Worm (Caenorhabditis elegans) whole organism, young adult: ENCODE data around the gene B0334.20.
A peak's percentile ranks its signal among the peaks of the same experiment; 100 is the strongest.
"Not testable (repeated sequence)": the region's sequence is repeated elsewhere in the genome, so short reads cannot be mapped to it uniquely, and the experiment has no call there.

Source experiments
- D2030.7 ChIP-seq: fragments of 200-800 bp; sonication (Bioruptor generic); IDR thresholded peaks from 2 replicates; pipeline ENCODE4 v1.3.6; 2022; ENCODE audit warnings: missing genetic modification reagents, missing genetic modification characterization, missing compliant biosample characterization
- F33H1.4 ChIP-seq: fragments of 200-800 bp; sonication (Bioruptor generic); IDR thresholded peaks from 2 replicates; pipeline ENCODE4 v1.3.6; 2022; ENCODE audit warnings: missing genetic modification reagents, missing genetic modification characterization, missing compliant biosample characterization
- F39B2.1 ChIP-seq: fragments of 200-800 bp; sonication (Bioruptor generic); IDR thresholded peaks from 2 replicates; pipeline ENCODE4 v1.3.6; 2022; ENCODE audit warnings: missing genetic modification reagents, missing genetic modification characterization, missing compliant biosample characterization
- F55B11.4 ChIP-seq: sonication (generic microtip); optimal IDR thresholded peaks from 2 replicates; lab custom pipeline; 2016; ENCODE audit warnings: missing compliant biosample characterization, missing genetic modification characterization, borderline replicate concordance; ENCODE audit not compliant: insufficient read depth
- F57C9.4 ChIP-seq: sonication (generic microtip); optimal IDR thresholded peaks from 2 replicates; lab custom pipeline; 2017; ENCODE audit warnings: mild to moderate bottlenecking, missing genetic modification characterization, missing compliant biosample characterization
- Y67H2A.10 ChIP-seq: fragments of 200-800 bp; sonication (Bioruptor generic); conservative IDR thresholded peaks from 2 replicates; pipeline ENCODE4 v1.3.6; 2022; ENCODE audit warnings: missing genetic modification reagents, missing genetic modification characterization, missing compliant biosample characterization
- Y79H2A.3 ChIP-seq: fragments of 200-800 bp; sonication (Bioruptor generic); conservative IDR thresholded peaks from 2 replicates; pipeline ENCODE4 v1.3.6; 2022; ENCODE audit warnings: missing genetic modification reagents, missing genetic modification characterization, missing compliant biosample characterization
- Y95B8A.8 ChIP-seq: fragments of 200-800 bp; sonication (Bioruptor generic); IDR thresholded peaks from 2 replicates; pipeline ENCODE4 v1.3.6; 2022; ENCODE audit warnings: missing genetic modification reagents, missing genetic modification characterization, missing compliant biosample characterization
- ZK185.1 ChIP-seq: sonication (generic microtip); optimal IDR thresholded peaks from 2 replicates; lab custom pipeline; 2016; ENCODE audit warnings: mild to moderate bottlenecking, missing genetic modification characterization, missing compliant biosample characterization; ENCODE audit not compliant: poor library complexity, severe bottlenecking
- akir-1 ChIP-seq: fragments of 200-800 bp; sonication (Bioruptor generic); optimal IDR thresholded peaks from 2 replicates; lab custom pipeline; 2018; ENCODE audit warnings: mild to moderate bottlenecking, missing genetic modification characterization, moderate library complexity, missing compliant biosample characterization
- aptf-2 ChIP-seq: fragments of 200-800 bp; sonication (Bioruptor generic); conservative IDR thresholded peaks from 2 replicates; pipeline ENCODE4 v1.3.6; 2022; ENCODE audit warnings: missing genetic modification reagents, missing genetic modification characterization, missing compliant biosample characterization
- attf-3 ChIP-seq: fragments of 200-800 bp; sonication (Bioruptor generic); conservative IDR thresholded peaks from 2 replicates; pipeline ENCODE4 v1.3.6; 2022; ENCODE audit warnings: missing genetic modification reagents, missing genetic modification characterization, missing compliant biosample characterization
- attf-6 ChIP-seq: fragments of 200-800 bp; sonication (Bioruptor generic); IDR thresholded peaks from 2 replicates; pipeline ENCODE4 v1.3.6; 2022; ENCODE audit warnings: missing genetic modification reagents, missing genetic modification characterization, missing compliant biosample characterization
- cebp-1 ChIP-seq, 2 experiments: fragments of 200-800 bp in 1 of 2; sonication (Bioruptor generic) in 1 of 2; sonication (generic microtip) in 1 of 2; IDR thresholded peaks in 1 of 2; optimal IDR thresholded peaks in 1 of 2; 2 replicates each; pipeline versions ENCODE4 v1.3.6 to Lab custom; 2017 to 2022; ENCODE audit warnings: missing compliant biosample characterization in 2 of 2, missing genetic modification characterization in 2 of 2, mild to moderate bottlenecking in 1 of 2, missing genetic modification reagents in 1 of 2, moderate library complexity in 1 of 2
- cebp-2 ChIP-seq: fragments of 200-800 bp; sonication (Bioruptor generic); IDR thresholded peaks from 2 replicates; pipeline ENCODE4 v1.3.6; 2022; ENCODE audit warnings: missing genetic modification characterization, missing compliant biosample characterization
- ceh-79 ChIP-seq: sonication (generic microtip); optimal IDR thresholded peaks from 2 replicates; lab custom pipeline; 2017; ENCODE audit warnings: mild to moderate bottlenecking, missing genetic modification characterization, missing compliant biosample characterization
- die-1 ChIP-seq: sonication (generic microtip); optimal IDR thresholded peaks from 2 replicates; lab custom pipeline; 2016; ENCODE audit warnings: missing genotype, mild to moderate bottlenecking, missing genetic modification characterization, missing compliant biosample characterization
- dpff-1 ChIP-seq: sonication (generic microtip); optimal IDR thresholded peaks from 2 replicates; lab custom pipeline; 2017; ENCODE audit warnings: mild to moderate bottlenecking, missing genetic modification characterization, missing compliant biosample characterization
- dpl-1 ChIP-seq: fragments of 150-350 bp; optimal IDR thresholded peaks from 2 replicates; lab custom pipeline; 2014; ENCODE audit warnings: missing biosample characterization, missing genetic modification reagents, missing genetic modification characterization
- egl-18 ChIP-seq: fragments of 200-800 bp; sonication (Bioruptor generic); IDR thresholded peaks from 2 replicates; pipeline ENCODE4 v1.3.6; 2022; ENCODE audit warnings: missing genetic modification reagents, missing genetic modification characterization, missing compliant biosample characterization
- hmg-1.2 ChIP-seq: fragments of 200-800 bp; sonication (Bioruptor generic); IDR thresholded peaks from 2 replicates; pipeline ENCODE4 v1.3.6; 2022; ENCODE audit warnings: missing genetic modification reagents, missing genetic modification characterization, missing compliant biosample characterization
- hrde-1 ChIP-seq: sonication (generic microtip); optimal IDR thresholded peaks from 2 replicates; lab custom pipeline; 2016; ENCODE audit warnings: missing genetic modification characterization, mild to moderate bottlenecking, missing compliant biosample characterization, moderate library complexity, missing genotype, missing genetic modification reagents, borderline replicate concordance
- hsf-1 ChIP-seq: fragments of 200-800 bp; sonication (Bioruptor generic); IDR thresholded peaks from 2 replicates; pipeline ENCODE4 v1.3.6; 2022; ENCODE audit warnings: missing genetic modification reagents, missing genetic modification characterization, missing compliant biosample characterization
- lag-1 ChIP-seq: fragments of 200-800 bp; sonication (Bioruptor generic); IDR thresholded peaks from 2 replicates; pipeline ENCODE4 v1.3.6; 2022; ENCODE audit warnings: missing genetic modification reagents, missing genetic modification characterization, missing compliant biosample characterization
- lsl-1 ChIP-seq: fragments of 200-800 bp; sonication (Bioruptor generic); optimal IDR thresholded peaks from 2 replicates; lab custom pipeline; 2018; ENCODE audit warnings: mild to moderate bottlenecking, missing genetic modification characterization, moderate library complexity, missing compliant biosample characterization
- madf-6 ChIP-seq: fragments of 200-800 bp; sonication (Bioruptor generic); IDR thresholded peaks from 2 replicates; pipeline ENCODE4 v1.3.6; 2022; ENCODE audit warnings: missing genetic modification reagents, missing genetic modification characterization, missing compliant biosample characterization
- madf-8 ChIP-seq: fragments of 200-800 bp; sonication (Bioruptor generic); conservative IDR thresholded peaks from 2 replicates; pipeline ENCODE4 v1.3.6; 2022; ENCODE audit warnings: missing genetic modification reagents, missing genetic modification characterization, missing compliant biosample characterization
- nfya-2 ChIP-seq: fragments of 200-800 bp; sonication (Bioruptor generic); IDR thresholded peaks from 2 replicates; pipeline ENCODE4 v1.3.6; 2022; ENCODE audit warnings: missing genetic modification reagents, missing genetic modification characterization, missing compliant biosample characterization
- nhr-120 ChIP-seq: fragments of 200-800 bp; sonication (Bioruptor generic); IDR thresholded peaks from 2 replicates; pipeline ENCODE4 v1.3.6; 2022; ENCODE audit warnings: missing genetic modification characterization, missing compliant biosample characterization
- nhr-179 ChIP-seq: sonication (generic microtip); optimal IDR thresholded peaks from 2 replicates; lab custom pipeline; 2016; ENCODE audit warnings: mild to moderate bottlenecking, missing genetic modification characterization, missing compliant biosample characterization
- nhr-27 ChIP-seq: fragments of 200-800 bp; sonication (Bioruptor generic); optimal IDR thresholded peaks from 2 replicates; lab custom pipeline; 2018; ENCODE audit warnings: mild to moderate bottlenecking, missing genetic modification characterization, moderate library complexity, missing compliant biosample characterization
- nhr-80 ChIP-seq: sonication (generic microtip); optimal IDR thresholded peaks from 2 replicates; lab custom pipeline; 2016; ENCODE audit warnings: missing genetic modification characterization, missing compliant biosample characterization
- pbrm-1 ChIP-seq: fragments of 200-800 bp; sonication (Bioruptor generic); IDR thresholded peaks from 2 replicates; pipeline ENCODE4 v1.3.6; 2022; ENCODE audit warnings: missing genetic modification reagents, missing genetic modification characterization, missing compliant biosample characterization
- rec-8 ChIP-seq, 2 experiments: sonication (generic microtip); optimal IDR thresholded peaks; 2 replicates each; lab custom pipeline; 2016; ENCODE audit warnings: mild to moderate bottlenecking in 2 of 2, missing genetic modification characterization in 2 of 2, missing genetic modification reagents in 2 of 2, missing genotype in 2 of 2, missing biosample characterization in 1 of 2, missing compliant biosample characterization in 1 of 2, moderate library complexity in 1 of 2
- snpc-4 ChIP-seq, 5 experiments: fragments of 150-350 bp in 1 of 5; sonication (generic microtip) in 4 of 5; optimal IDR thresholded peaks; 2 replicates each; lab custom pipeline; 2014 to 2018; ENCODE audit warnings: missing genetic modification characterization in 5 of 5, missing biosample characterization in 3 of 5, antibody characterized with exemption in 2 of 5, mild to moderate bottlenecking in 2 of 5, missing compliant biosample characterization in 2 of 5, missing genotype in 2 of 5, moderate library complexity in 2 of 5, missing genetic modification reagents in 1 of 5
- somi-1 ChIP-seq: fragments of 200-800 bp; sonication (Bioruptor generic); optimal IDR thresholded peaks from 2 replicates; lab custom pipeline; 2018; ENCODE audit warnings: mild to moderate bottlenecking, missing genetic modification characterization, missing compliant biosample characterization
- tbp1 ChIP-seq: fragments of 200-800 bp; sonication (Bioruptor generic); optimal IDR thresholded peaks from 2 replicates; lab custom pipeline; 2018; ENCODE audit warnings: mild to moderate bottlenecking, missing genetic modification characterization, missing compliant biosample characterization
- unc-62 ChIP-seq: fragments of 150-350 bp; optimal IDR thresholded peaks from 2 replicates; lab custom pipeline; 2014; ENCODE audit warnings: missing biosample characterization, missing genetic modification reagents, missing genetic modification characterization
- xnd-1 ChIP-seq: sonication (generic microtip); optimal IDR thresholded peaks from 2 replicates; lab custom pipeline; 2016; ENCODE audit warnings: missing genotype, missing genetic modification reagents, missing genetic modification characterization, missing compliant biosample characterization
- zfh-2 ChIP-seq: fragments of 200-800 bp; sonication (Bioruptor generic); conservative IDR thresholded peaks from 2 replicates; pipeline ENCODE4 v1.3.6; 2022; ENCODE audit warnings: missing genetic modification reagents, missing genetic modification characterization, missing compliant biosample characterization
- ztf-26 ChIP-seq: sonication (generic microtip); optimal IDR thresholded peaks from 2 replicates; lab custom pipeline; 2017; ENCODE audit warnings: missing genetic modification characterization, missing compliant biosample characterization

B0334.20 gene

DNA sequence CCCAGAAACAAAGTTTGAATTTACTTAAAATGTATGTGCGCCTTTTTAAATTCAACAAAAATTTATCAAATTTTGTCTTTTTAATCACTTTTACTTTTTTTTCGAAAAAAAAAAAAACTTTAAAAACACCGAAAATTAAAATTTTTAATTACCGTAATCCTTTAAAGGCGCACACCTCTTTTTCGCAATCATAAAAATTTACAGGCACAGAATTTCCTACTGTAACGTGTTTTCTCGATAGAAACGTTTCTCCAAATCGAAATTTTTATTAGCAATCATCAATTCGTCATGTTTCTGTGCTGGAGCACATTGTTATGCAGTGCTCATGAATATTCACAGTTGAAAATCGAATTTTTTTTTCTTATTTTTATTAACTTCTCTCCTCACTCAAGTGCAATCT lies 36.2 kb upstream of the B0334.20 start:
- TF ChIP-seq nfya-2 (GFP tag; lab: Robert Waterston, UW): no peak
- peak; percentile 93 for TF ChIP-seq madf-8 (GFP tag; lab: Robert Waterston, UW)
- no peak for TF ChIP-seq nhr-120
- no peak for TF ChIP-seq ceh-79
- TF ChIP-seq D2030.7 (GFP tag; lab: Robert Waterston, UW): 0 out of 2 replicates have a peak, but pooled peaks have one; percentile 28
- TF ChIP-seq xnd-1 (tag; lab: Kevin White, UChicago): peak; percentile 72
- TF ChIP-seq F55B11.4 (tag; lab: Kevin White, UChicago): no peak
- TF ChIP-seq egl-18 (GFP tag; lab: Robert Waterston, UW): no peak
- peak; percentile 31; the same call in 1 of the 2 replicates for TF ChIP-seq F33H1.4 (GFP tag; lab: Robert Waterston, UW)
- TF ChIP-seq madf-6: peak; percentile 92
- TF ChIP-seq ZK185.1 (tag; lab: Kevin White, UChicago): no peak
- TF ChIP-seq lsl-1 (GFP tag; lab: Kevin White, UChicago): peak; percentile 81

DNA sequence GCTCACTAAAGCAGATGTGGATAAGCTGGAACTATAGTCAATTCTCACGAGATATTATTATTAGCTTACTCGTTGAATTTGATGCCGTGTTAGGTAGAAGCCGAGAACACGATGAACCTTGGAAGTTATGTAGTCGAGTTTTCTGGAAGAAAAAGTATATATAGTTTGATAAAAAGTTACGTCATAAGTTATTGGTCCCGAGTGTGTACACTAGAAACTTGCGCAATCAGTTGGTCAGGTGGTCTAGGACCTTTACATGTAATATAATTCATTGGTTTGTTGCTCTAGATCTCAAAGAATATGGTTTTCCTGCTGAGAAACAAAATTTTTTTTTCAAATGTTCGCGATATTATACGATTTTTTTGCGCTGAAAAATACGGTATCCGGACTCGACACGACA lies 35.7 kb upstream of the B0334.20 start:
- TF ChIP-seq unc-62 (GFP tag; lab: Kevin White, UChicago) (no peak), attf-3 (GFP tag; lab: Robert Waterston, UW) (no peak), dpff-1 (no peak), tbp1 (GFP tag; lab: Kevin White, UChicago) (no peak), nhr-179 (tag; lab: Kevin White, UChicago) (no peak), attf-6 (no peak), hmg-1.2 (GFP tag; lab: Robert Waterston, UW) (no peak), nhr-27 (tag; lab: Kevin White, UChicago) (no peak), nhr-80 (no peak), hsf-1 (GFP tag; lab: Robert Waterston, UW) (no peak), F57C9.4 (tag; lab: Kevin White, UChicago) (no peak), nfya-2 (GFP tag; lab: Robert Waterston, UW) (no peak), F39B2.1 (GFP tag; lab: Robert Waterston, UW) (no peak), Y67H2A.10 (GFP tag; lab: Robert Waterston, UW) (no peak)

- no peak for TF ChIP-seq cebp-1 (GFP tag; IDR thresholded peaks at IDR 0.05; lab: Robert Waterston, UW)
- TF ChIP-seq cebp-1 (tag; optimal IDR thresholded peaks at IDR 0.05; lab: Kevin White, UChicago): peak; percentile 40
- 0 out of 2 replicates have a peak, but pooled peaks have one; percentile 21 for TF ChIP-seq aptf-2 (GFP tag; lab: Robert Waterston, UW)
- no peak for TF ChIP-seq tbp1 (GFP tag; lab: Kevin White, UChicago)
- no peak for TF ChIP-seq hsf-1 (GFP tag; lab: Robert Waterston, UW)
- TF ChIP-seq hmg-1.2 (GFP tag; lab: Robert Waterston, UW): no peak
- no peak for TF ChIP-seq pbrm-1 (GFP tag; lab: Robert Waterston, UW)
- no peak for TF ChIP-seq ZK185.1 (tag; lab: Kevin White, UChicago)
- no peak for TF ChIP-seq ztf-26 (tag; lab: Kevin White, UChicago)
- 0 out of 2 replicates have a peak, but pooled peaks have one; percentile 52 for TF ChIP-seq lag-1 (GFP tag; lab: Robert Waterston, UW)
These were observed 35.2 kb upstream of the B0334.20 start for ce11 chrII:11535429-11535828.

DNA sequence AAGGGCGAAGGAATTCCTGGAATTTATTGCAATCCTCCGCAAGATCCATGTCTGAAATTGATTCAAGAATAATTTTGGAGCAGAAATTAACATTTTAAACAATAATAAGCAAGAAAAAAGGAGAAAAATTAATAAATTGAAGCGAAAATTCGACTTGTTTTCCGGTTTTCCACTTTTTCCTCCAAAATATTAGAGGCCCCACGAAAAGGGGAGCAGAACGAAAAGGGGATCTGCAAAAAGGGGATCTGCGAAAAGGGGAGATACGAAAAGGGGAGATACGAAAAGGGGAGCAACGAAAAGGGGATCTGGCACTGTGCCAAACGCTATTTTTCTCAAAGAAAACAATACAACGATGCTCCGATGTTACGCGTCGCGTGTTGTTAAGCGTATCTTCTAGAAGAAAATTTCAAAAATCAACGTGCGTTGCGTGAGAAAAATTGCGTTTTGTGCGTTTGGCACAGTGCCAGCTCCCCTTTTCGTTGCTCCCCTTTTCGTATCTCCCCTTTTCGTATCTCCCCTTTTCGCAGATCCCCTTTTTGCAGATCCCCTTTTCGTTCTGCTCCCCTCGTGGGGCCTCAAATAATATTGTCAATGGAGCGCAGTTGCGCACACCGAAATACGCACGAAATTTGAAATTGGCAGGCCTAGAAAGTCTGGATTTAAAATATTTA lies 34.3 kb upstream of the B0334.20 start, which contains the start of gene Y62F5A.12:
Y62F5A.12 (minus strand) TSS at position 51 of the 671 bp plus-strand sequence.
- TF ChIP-seq die-1 (tag; lab: Kevin White, UChicago) (peak; percentile 37), akir-1 (GFP tag; lab: Kevin White, UChicago) (peak; percentile 82), Y79H2A.3 (peak; percentile 89), snpc-4 (tag; optimal IDR thresholded peaks at IDR 0.05; lab: Kevin White, UChicago) (peak in 3 of 4 experiments; percentile 43 to 70 (median 65)), zfh-2 (GFP tag; lab: Robert Waterston, UW) (peak; percentile 70; the same call in 1 of the 2 replicates), dpl-1 (GFP tag; lab: Kevin White, UChicago) (peak; percentile 60), hrde-1 (tag; lab: Kevin White, UChicago) (peak; percentile 1), rec-8 (tag; optimal IDR thresholded peaks at IDR 0.05; lab: Kevin White, UChicago) (peak; percentile 31 to 51), Y95B8A.8 (GFP tag; lab: Robert Waterston, UW) (peak; percentile 94), cebp-2 (GFP tag; lab: Robert Waterston, UW) (0 out of 2 replicates have a peak, but pooled peaks have one; percentile 67), somi-1 (peak; percentile 47)
- not testable (repeated sequence) for TF ChIP-seq snpc-4 (GFP tag; optimal IDR thresholded peaks at IDR 0.05; lab: Kevin White, UChicago)
